Worm (Caenorhabditis elegans) whole organism, L2 larva: ENCODE results near the gene C28D4.7.

Source experiments
- C34F6.9 ChIP-seq: fragments of 150-350 bp; optimal IDR thresholded peaks from 2 replicates; lab custom pipeline; 2014; ENCODE audit warnings: missing biosample characterization, missing genetic modification characterization
- F13H6.1 ChIP-seq: sonication (generic microtip); optimal IDR thresholded peaks from 2 replicates; lab custom pipeline; 2016; ENCODE audit warnings: missing genetic modification characterization, missing compliant biosample characterization
- R02D3.7 ChIP-seq: fragments of 150-350 bp; optimal IDR thresholded peaks from 2 replicates; lab custom pipeline; 2014; ENCODE audit warnings: missing biosample characterization, missing genetic modification characterization
- Y55F3AM.14 ChIP-seq: fragments of 200-800 bp; sonication (Bioruptor generic); optimal IDR thresholded peaks from 2 replicates; lab custom pipeline; 2018; ENCODE audit warnings: mild to moderate bottlenecking, missing genetic modification characterization, missing compliant biosample characterization
- ZK546.5 ChIP-seq: sonication (generic microtip); optimal IDR thresholded peaks from 2 replicates; lab custom pipeline; 2017; ENCODE audit warnings: missing biosample characterization, missing genetic modification characterization
- alr-1 ChIP-seq: fragments of 150-350 bp; optimal IDR thresholded peaks from 2 replicates; lab custom pipeline; 2014; ENCODE audit warnings: missing biosample characterization, missing genetic modification characterization
- aly-2 ChIP-seq: fragments of 150-350 bp; optimal IDR thresholded peaks from 2 replicates; lab custom pipeline; 2014; ENCODE audit warnings: missing biosample characterization, missing genetic modification characterization
- ama-1 ChIP-seq: fragments of 150-350 bp; optimal IDR thresholded peaks from 2 replicates; lab custom pipeline; 2018; ENCODE audit warnings: inconsistent platforms
- blmp-1 ChIP-seq: sonication (generic microtip); optimal IDR thresholded peaks from 2 replicates; lab custom pipeline; 2017; ENCODE audit warnings: missing genetic modification characterization, mild to moderate bottlenecking, missing compliant biosample characterization, antibody characterized with exemption, moderate library complexity; ENCODE audit not compliant: insufficient read depth
- ceh-16 ChIP-seq: fragments of 150-350 bp; optimal IDR thresholded peaks from 2 replicates; lab custom pipeline; 2014; ENCODE audit warnings: missing biosample characterization, missing genetic modification characterization
- ceh-82 ChIP-seq: fragments of 150-350 bp; optimal IDR thresholded peaks from 2 replicates; lab custom pipeline; 2014; ENCODE audit warnings: missing biosample characterization, missing genetic modification characterization
- crh-2 ChIP-seq: sonication (generic microtip); optimal IDR thresholded peaks from 2 replicates; lab custom pipeline; 2017; ENCODE audit warnings: missing biosample characterization, missing genetic modification characterization
- dmd-4 ChIP-seq: sonication (generic microtip); optimal IDR thresholded peaks from 2 replicates; lab custom pipeline; 2017; ENCODE audit warnings: missing biosample characterization, missing genetic modification characterization
- egl-27 ChIP-seq: sonication (generic microtip); optimal IDR thresholded peaks from 3 replicates; lab custom pipeline; 2017; ENCODE audit warnings: missing biosample characterization, missing genetic modification reagents, missing genetic modification characterization
- elt-3 ChIP-seq: sonication (generic microtip); optimal IDR thresholded peaks from 2 replicates; lab custom pipeline; 2017; ENCODE audit warnings: missing biosample characterization, missing genetic modification characterization
- fos-1 ChIP-seq: fragments of 150-350 bp; optimal IDR thresholded peaks from 2 replicates; lab custom pipeline; 2014; ENCODE audit warnings: missing biosample characterization, missing genetic modification characterization
- gmeb-1 ChIP-seq: fragments of 150-350 bp; optimal IDR thresholded peaks from 2 replicates; lab custom pipeline; 2014; ENCODE audit warnings: missing biosample characterization, missing genetic modification characterization
- lin-11 ChIP-seq: fragments of 150-350 bp; sonication (generic microtip); optimal IDR thresholded peaks from 2 replicates; lab custom pipeline; 2014; ENCODE audit warnings: missing biosample characterization, missing genetic modification characterization, inconsistent platforms, mixed read lengths
- lin-13 ChIP-seq: fragments of 150-350 bp; optimal IDR thresholded peaks from 2 replicates; lab custom pipeline; 2014; ENCODE audit warnings: missing biosample characterization, missing genetic modification reagents, missing genetic modification characterization
- lin-39 ChIP-seq: fragments of 150-350 bp; optimal IDR thresholded peaks from 2 replicates; lab custom pipeline; 2014; ENCODE audit warnings: missing biosample characterization, missing genetic modification reagents, missing genetic modification characterization
- lsy-2 ChIP-seq, 2 experiments: fragments of 150-350 bp in 1 of 2; sonication (generic microtip) in 1 of 2; optimal IDR thresholded peaks; 2 replicates each; lab custom pipeline; 2014 to 2017; ENCODE audit warnings: missing biosample characterization in 2 of 2, missing genetic modification characterization in 2 of 2
- mab-5 ChIP-seq: fragments of 150-350 bp; optimal IDR thresholded peaks from 2 replicates; lab custom pipeline; 2014; ENCODE audit warnings: missing biosample characterization, missing genetic modification characterization
- mbf-1 ChIP-seq: sonication (generic microtip); optimal IDR thresholded peaks from 2 replicates; lab custom pipeline; 2017; ENCODE audit warnings: missing biosample characterization, missing genetic modification characterization
- mdl-1 ChIP-seq, 2 experiments: fragments of 150-350 bp in 1 of 2; sonication (generic microtip) in 1 of 2; optimal IDR thresholded peaks; 2 replicates each; lab custom pipeline; 2017; ENCODE audit warnings: missing biosample characterization in 2 of 2, missing genetic modification characterization in 2 of 2
- nhr-10 ChIP-seq: sonication (generic microtip); optimal IDR thresholded peaks from 2 replicates; lab custom pipeline; 2017; ENCODE audit warnings: missing biosample characterization, missing genetic modification characterization
- nhr-11 ChIP-seq: fragments of 150-350 bp; optimal IDR thresholded peaks from 2 replicates; lab custom pipeline; 2014; ENCODE audit warnings: missing biosample characterization, missing genetic modification characterization
- nhr-129 ChIP-seq: fragments of 150-350 bp; optimal IDR thresholded peaks from 2 replicates; lab custom pipeline; 2014; ENCODE audit warnings: missing biosample characterization, missing genetic modification characterization
- nhr-21 ChIP-seq: fragments of 150-350 bp; optimal IDR thresholded peaks from 2 replicates; lab custom pipeline; 2014; ENCODE audit warnings: missing biosample characterization, missing genetic modification characterization
- nhr-23 ChIP-seq: fragments of 150-350 bp; optimal IDR thresholded peaks from 2 replicates; lab custom pipeline; 2014; ENCODE audit warnings: missing biosample characterization, missing genetic modification reagents, missing genetic modification characterization
- nhr-25 ChIP-seq: fragments of 150-350 bp; sonication (generic microtip); optimal IDR thresholded peaks from 3 replicates; lab custom pipeline; 2014; ENCODE audit warnings: missing biosample characterization, missing genetic modification characterization
- peb-1 ChIP-seq: fragments of 150-350 bp; optimal IDR thresholded peaks from 2 replicates; lab custom pipeline; 2014; ENCODE audit warnings: missing biosample characterization, missing genetic modification characterization
- skn-1 ChIP-seq: sonication (generic microtip); optimal IDR thresholded peaks from 2 replicates; lab custom pipeline; 2017; ENCODE audit warnings: missing biosample characterization, missing genetic modification characterization
- sma-3 ChIP-seq: sonication (generic microtip); optimal IDR thresholded peaks from 2 replicates; lab custom pipeline; 2016; ENCODE audit warnings: missing genetic modification reagents, missing genetic modification characterization, missing compliant biosample characterization
- sma-9 ChIP-seq, 2 experiments: fragments of 150-350 bp in 1 of 2; sonication (generic microtip) in 1 of 2; optimal IDR thresholded peaks; 2 replicates each; lab custom pipeline; 2014 to 2016; ENCODE audit warnings: missing genetic modification characterization in 2 of 2, mild to moderate bottlenecking in 1 of 2, missing biosample characterization in 1 of 2, missing compliant biosample characterization in 1 of 2, missing genetic modification reagents in 1 of 2, moderate library complexity in 1 of 2
- snpc-4 ChIP-seq: fragments of 150-350 bp; optimal IDR thresholded peaks from 2 replicates; lab custom pipeline; 2014; ENCODE audit warnings: missing biosample characterization, missing genetic modification characterization
- unc-39 ChIP-seq: fragments of 150-350 bp; optimal IDR thresholded peaks from 2 replicates; lab custom pipeline; 2014; ENCODE audit warnings: missing biosample characterization, missing genetic modification characterization
- unc-55 ChIP-seq: fragments of 150-350 bp; sonication (generic microtip); optimal IDR thresholded peaks from 3 replicates; lab custom pipeline; 2014; ENCODE audit warnings: missing biosample characterization, missing genetic modification reagents, missing genetic modification characterization
- unc-62 ChIP-seq: fragments of 150-350 bp; optimal IDR thresholded peaks from 2 replicates; lab custom pipeline; 2014; ENCODE audit warnings: missing biosample characterization, missing genetic modification reagents, missing genetic modification characterization
- ztf-11 ChIP-seq: sonication (generic microtip); optimal IDR thresholded peaks from 2 replicates; lab custom pipeline; 2017; ENCODE audit warnings: missing biosample characterization, missing genetic modification characterization
- ztf-4 ChIP-seq: fragments of 150-350 bp; optimal IDR thresholded peaks from 2 replicates; lab custom pipeline; 2014; ENCODE audit warnings: missing biosample characterization, missing genetic modification characterization

The C28D4.7 gene

DNA sequence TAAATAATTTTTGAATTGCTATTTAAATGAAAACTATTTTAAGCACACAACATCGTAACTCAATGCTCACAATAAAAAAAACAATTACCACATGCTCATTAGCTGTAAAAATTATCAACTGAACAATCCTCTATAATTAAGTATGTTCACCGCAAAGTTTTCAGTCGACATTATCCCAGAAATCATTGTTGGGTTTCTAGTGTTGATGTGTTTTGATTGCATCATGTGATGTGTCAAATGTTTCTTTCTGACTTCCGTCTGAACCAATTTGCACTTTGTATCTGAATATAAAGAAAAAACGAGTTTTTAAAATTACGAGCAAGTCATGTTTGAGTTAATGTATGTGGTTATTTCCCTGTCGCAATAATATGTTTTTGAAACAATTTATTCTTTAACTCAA, 25.1 kb downstream of the C28D4.7 start:
- TF ChIP-seq ztf-11 (tag; lab: Kevin White, UChicago) (no peak), peb-1 (no peak), sma-9 (GFP tag; optimal IDR thresholded peaks at IDR 0.05; lab: Kevin White, UChicago) (peak; percentile 6), sma-9 (tag; optimal IDR thresholded peaks at IDR 0.05; lab: Kevin White, UChicago) (no peak), alr-1 (no peak), Y55F3AM.14 (GFP tag; lab: Kevin White, UChicago) (no peak), nhr-129 (peak; percentile 98), unc-39 (tag; lab: Kevin White, UChicago) (no peak), egl-27 (tag; lab: Kevin White, UChicago) (no peak), unc-55 (GFP tag; lab: Kevin White, UChicago) (no peak), lin-39 (tag; lab: Kevin White, UChicago) (no peak), mdl-1 (tag; optimal IDR thresholded peaks at IDR 0.05; lab: Kevin White, UChicago) (no peak)

DNA sequence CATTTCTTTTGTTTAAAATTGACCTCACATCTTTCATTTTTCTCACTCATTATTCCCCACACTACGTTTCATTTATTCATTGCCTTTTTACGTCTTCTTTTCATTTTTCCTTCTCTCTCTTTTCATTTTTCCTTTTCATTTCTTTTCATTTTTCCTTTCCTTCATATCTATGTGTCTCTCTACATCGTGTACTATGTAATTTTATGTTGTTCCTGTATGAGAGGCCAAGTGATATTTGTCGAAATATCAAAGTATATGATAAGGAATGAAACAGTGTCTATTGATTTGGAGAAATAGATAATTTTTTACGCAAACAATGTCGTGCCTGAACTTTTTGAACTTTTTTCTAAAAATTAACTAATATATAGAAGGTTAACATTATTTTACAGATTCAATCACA, 26.5 kb downstream of the C28D4.7 start:
- no peak for TF ChIP-seq ceh-16 (tag; lab: Kevin White, UChicago)
- TF ChIP-seq lsy-2 (tag; optimal IDR thresholded peaks at IDR 0.05; lab: Kevin White, UChicago): peak in 1 of 2 experiments; percentile 15
- peak; percentile 31 for TF ChIP-seq nhr-129
- TF ChIP-seq skn-1 (tag; lab: Kevin White, UChicago): peak; percentile 40
- TF ChIP-seq peb-1: no peak
- peak; percentile 93 for TF ChIP-seq blmp-1 (tag; lab: Kevin White, UChicago)
- peak; percentile 21 for TF ChIP-seq nhr-21 (tag; lab: Kevin White, UChicago)
- peak; percentile 63 for TF ChIP-seq nhr-25 (tag; lab: Kevin White, UChicago)
- TF ChIP-seq snpc-4: peak; percentile 7
- peak; percentile 69 for TF ChIP-seq crh-2 (tag; lab: Kevin White, UChicago)
- no peak for TF ChIP-seq ama-1 (lab: Kevin White, UChicago)
- TF ChIP-seq ZK546.5 (tag; lab: Kevin White, UChicago): no peak
- peak; percentile 92 for TF ChIP-seq fos-1 (tag; lab: Kevin White, UChicago)
- peak; percentile 16 for TF ChIP-seq C34F6.9 (tag; lab: Kevin White, UChicago)
- no peak for TF ChIP-seq unc-39 (tag; lab: Kevin White, UChicago)
- peak; percentile 24 for TF ChIP-seq sma-3 (GFP tag; lab: Kevin White, UChicago)
- no peak for TF ChIP-seq nhr-10
- TF ChIP-seq unc-62 (GFP tag; lab: Kevin White, UChicago): no peak

DNA sequence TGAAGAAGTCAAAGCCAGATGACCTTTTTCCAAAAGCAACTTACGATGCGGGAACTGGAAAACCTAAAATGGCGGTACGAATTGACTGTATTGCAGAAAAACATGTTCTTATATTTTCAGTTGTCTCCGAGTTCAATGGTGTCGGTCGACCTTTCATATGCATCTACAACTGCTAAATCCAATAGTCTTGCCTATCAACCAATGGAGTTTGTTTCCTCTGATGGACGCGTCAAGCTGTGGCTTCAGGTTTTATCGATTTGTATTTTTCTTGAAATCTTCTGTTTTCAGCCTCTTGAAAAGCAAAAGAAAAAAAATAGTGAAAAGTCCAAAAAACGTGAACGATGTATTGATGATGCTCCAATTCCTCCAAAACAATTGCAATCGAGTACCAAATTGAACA, 28.7 kb downstream of the C28D4.7 start:
- TF ChIP-seq peb-1: no peak

DNA sequence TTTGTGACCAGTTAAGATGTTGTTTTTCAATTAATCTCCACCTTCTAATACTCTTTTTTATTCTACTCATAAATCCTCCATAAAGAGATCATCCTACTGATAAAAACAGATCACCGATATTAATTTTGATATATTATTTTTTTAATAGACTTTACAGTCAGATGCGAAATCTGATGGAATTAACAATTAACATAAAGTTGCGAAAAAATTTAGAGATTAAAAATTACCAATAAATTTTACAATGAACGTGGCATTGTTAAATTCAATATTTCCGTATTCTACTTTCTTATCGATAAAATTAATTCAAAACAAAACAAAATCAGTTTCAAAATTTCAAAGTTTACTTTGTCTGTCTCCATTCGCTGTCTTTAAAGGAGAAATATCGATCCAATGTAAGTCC, 30.2 kb downstream of the C28D4.7 start, which contains the start of gene K01H12.4:
K01H12.4 (plus strand) TSS at position 301 of the 400 bp plus-strand sequence.
- no peak for TF ChIP-seq mdl-1 (tag; optimal IDR thresholded peaks at IDR 0.05; lab: Kevin White, UChicago)
- TF ChIP-seq R02D3.7 (tag; lab: Kevin White, UChicago): no peak
- no peak for TF ChIP-seq ztf-4
- TF ChIP-seq unc-39 (tag; lab: Kevin White, UChicago): no peak
- TF ChIP-seq mbf-1 (tag; lab: Kevin White, UChicago): no peak
- TF ChIP-seq skn-1 (tag; lab: Kevin White, UChicago): no peak
- no peak for TF ChIP-seq ama-1 (lab: Kevin White, UChicago)
- TF ChIP-seq nhr-11 (tag; lab: Kevin White, UChicago): no peak
- no peak for TF ChIP-seq fos-1 (tag; lab: Kevin White, UChicago)
- no peak for TF ChIP-seq nhr-10
- TF ChIP-seq aly-2: no peak
- no peak for TF ChIP-seq elt-3 (tag; lab: Kevin White, UChicago)
- no peak for TF ChIP-seq dmd-4 (tag; lab: Kevin White, UChicago)
- TF ChIP-seq peb-1: no peak
- no peak for TF ChIP-seq mab-5
- no peak for TF ChIP-seq nhr-25 (tag; lab: Kevin White, UChicago)
- TF ChIP-seq nhr-21 (tag; lab: Kevin White, UChicago): no peak

DNA sequence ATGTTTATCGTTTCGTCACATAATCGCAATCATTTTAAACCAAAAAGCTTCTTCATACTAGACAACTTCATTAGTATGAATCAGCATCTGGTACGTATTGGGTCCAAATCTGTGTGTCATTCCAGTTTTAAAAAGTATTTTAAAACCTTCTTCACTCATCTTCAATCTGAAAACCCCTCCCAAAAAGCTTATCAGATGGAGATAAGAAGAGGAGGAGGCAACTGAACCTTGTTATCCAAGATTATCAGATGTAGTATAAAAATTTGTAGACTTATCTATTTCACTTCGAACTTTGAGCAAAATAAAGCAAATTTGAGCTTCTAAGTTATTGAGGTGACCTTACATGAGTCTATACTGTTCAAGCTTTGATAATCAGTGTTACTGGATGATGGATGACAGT, 33.1 kb downstream of the C28D4.7 start, which contains the start of gene nhr-38:
nhr-38 (plus strand) TSS at position 301 of the 400 bp plus-strand sequence.
- no peak for TF ChIP-seq egl-27 (tag; lab: Kevin White, UChicago)
- TF ChIP-seq mdl-1 (tag; optimal IDR thresholded peaks at IDR 0.05; lab: Kevin White, UChicago): no peak
- no peak for TF ChIP-seq nhr-25 (tag; lab: Kevin White, UChicago)
- no peak for TF ChIP-seq nhr-129
- no peak for TF ChIP-seq alr-1
- no peak for TF ChIP-seq nhr-23 (tag; lab: Kevin White, UChicago)
- TF ChIP-seq lin-13 (GFP tag; lab: Kevin White, UChicago): no peak
- TF ChIP-seq aly-2: no peak
- no peak for TF ChIP-seq ztf-4
- no peak for TF ChIP-seq lsy-2 (tag; optimal IDR thresholded peaks at IDR 0.05; lab: Kevin White, UChicago)
- TF ChIP-seq lin-11 (tag; lab: Kevin White, UChicago): no peak
- TF ChIP-seq gmeb-1: no peak
- no peak for TF ChIP-seq nhr-11 (tag; lab: Kevin White, UChicago)
- no peak for TF ChIP-seq ceh-82
- TF ChIP-seq blmp-1 (tag; lab: Kevin White, UChicago): no peak
- TF ChIP-seq snpc-4: no peak
- no peak for TF ChIP-seq F13H6.1 (tag; lab: Kevin White, UChicago)
- TF ChIP-seq skn-1 (tag; lab: Kevin White, UChicago): no peak
- TF ChIP-seq nhr-21 (tag; lab: Kevin White, UChicago): no peak
- TF ChIP-seq unc-39 (tag; lab: Kevin White, UChicago): no peak
